Worm (Caenorhabditis elegans) whole organism, L4 larva: ENCODE data around the gene set-16.

Experiments used
- ama-1 ChIP-seq: fragments of 150-350 bp; optimal IDR thresholded peaks from 2 replicates; lab custom pipeline; 2014; ENCODE audit warnings: inconsistent platforms, mixed read lengths
- ceh-20 ChIP-seq: fragments of 200-800 bp; sonication (Bioruptor generic); IDR thresholded peaks from 2 replicates; pipeline ENCODE4 v1.3.6; 2022; ENCODE audit warnings: missing genetic modification reagents, missing genetic modification characterization, missing compliant biosample characterization
- mdl-1 ChIP-seq, 2 experiments: fragments of 150-350 bp in 1 of 2; sonication (generic microtip) in 1 of 2; optimal IDR thresholded peaks; 2 replicates each; lab custom pipeline; 2014 to 2017; ENCODE audit warnings: missing biosample characterization in 2 of 2, missing genetic modification characterization in 2 of 2

DNA sequence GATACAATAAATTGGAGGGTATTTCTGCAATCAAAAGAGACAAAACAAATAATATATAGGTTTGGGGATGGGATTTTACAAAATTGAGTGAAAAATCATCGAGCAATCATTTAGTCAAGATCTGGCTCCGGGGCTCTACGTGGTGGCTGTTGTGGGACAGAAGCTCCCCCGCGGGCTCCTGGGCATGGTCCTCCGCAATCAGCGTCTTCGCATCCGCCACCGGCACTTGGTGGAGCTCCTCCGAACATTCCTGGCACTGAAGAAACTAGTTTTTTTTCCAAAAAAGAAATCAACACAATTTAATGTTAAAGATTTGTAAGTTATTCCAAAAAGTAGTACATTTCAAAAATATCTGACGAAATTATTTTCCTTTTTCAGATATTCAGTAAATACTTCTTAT, 29.0 kb upstream of the set-16 start:
- no peak for TF ChIP-seq ama-1 (lab: Kevin White, UChicago)
- TF ChIP-seq mdl-1 (tag; optimal IDR thresholded peaks at IDR 0.05; lab: Kevin White, UChicago): no peak
- TF ChIP-seq ceh-20 (GFP tag; lab: Robert Waterston, UW): no peak
